Fruit fly (Drosophila melanogaster) whole organism, prepupa: ENCODE measurements around the gene Nhe3.

Experiments
- CG10631 ChIP-seq: fragments of 200-800 bp; sonication (Bioruptor generic); optimal IDR thresholded peaks from 2 replicates; lab custom pipeline; 2016; ENCODE audit warnings: missing biosample characterization, missing genetic modification characterization
- CG11902 ChIP-seq: fragments of 200-800 bp; sonication (Bioruptor generic); optimal IDR thresholded peaks from 3 replicates; lab custom pipeline; 2016; ENCODE audit warnings: missing biosample characterization, missing genetic modification characterization
- CG16779 ChIP-seq: fragments of 200-800 bp; sonication (Bioruptor generic); optimal IDR thresholded peaks from 3 replicates; lab custom pipeline; 2017; ENCODE audit warnings: missing biosample characterization, mild to moderate bottlenecking, missing genetic modification characterization
- CG32006 ChIP-seq: fragments of 200-800 bp; sonication (Bioruptor generic); optimal IDR thresholded peaks from 3 replicates; lab custom pipeline; 2017; ENCODE audit warnings: missing biosample characterization, mild to moderate bottlenecking, missing genetic modification characterization
- CG3919 ChIP-seq: fragments of 200-800 bp; sonication (Bioruptor generic); optimal IDR thresholded peaks from 3 replicates; lab custom pipeline; 2016; ENCODE audit warnings: missing biosample characterization, missing genetic modification characterization
- Eip75B ChIP-seq: fragments of 200-800 bp; sonication (Bioruptor generic); optimal IDR thresholded peaks from 3 replicates; lab custom pipeline; 2016; ENCODE audit warnings: missing biosample characterization, missing genetic modification characterization
- Eip78C ChIP-seq: fragments of 200-800 bp; sonication (Bioruptor generic); peaks from one replicate; lab custom pipeline; 2016; ENCODE audit warnings: missing biosample characterization, missing genetic modification characterization
- Hr4 ChIP-seq: fragments of 200-800 bp; sonication (Bioruptor generic); optimal IDR thresholded peaks from 3 replicates; lab custom pipeline; 2016; ENCODE audit warnings: missing biosample characterization, missing genetic modification characterization
- Sox102F ChIP-seq: fragments of 200-800 bp; sonication (Bioruptor generic); optimal IDR thresholded peaks from 2 replicates; lab custom pipeline; 2016; ENCODE audit warnings: missing biosample characterization, mild to moderate bottlenecking, missing genetic modification characterization
- acj6 ChIP-seq: fragments of 200-800 bp; sonication (Bioruptor generic); optimal IDR thresholded peaks from 3 replicates; lab custom pipeline; 2016; ENCODE audit warnings: missing biosample characterization, missing genetic modification characterization
- fd59A ChIP-seq: fragments of 200-800 bp; sonication (Bioruptor generic); optimal IDR thresholded peaks from 2 replicates; lab custom pipeline; 2017; ENCODE audit warnings: missing biosample characterization, mild to moderate bottlenecking, missing genetic modification characterization, missing genetic modification reagents
- net ChIP-seq: fragments of 200-800 bp; sonication (Bioruptor generic); optimal IDR thresholded peaks from 3 replicates; lab custom pipeline; 2016; ENCODE audit warnings: missing biosample characterization, missing genetic modification characterization

DNA sequence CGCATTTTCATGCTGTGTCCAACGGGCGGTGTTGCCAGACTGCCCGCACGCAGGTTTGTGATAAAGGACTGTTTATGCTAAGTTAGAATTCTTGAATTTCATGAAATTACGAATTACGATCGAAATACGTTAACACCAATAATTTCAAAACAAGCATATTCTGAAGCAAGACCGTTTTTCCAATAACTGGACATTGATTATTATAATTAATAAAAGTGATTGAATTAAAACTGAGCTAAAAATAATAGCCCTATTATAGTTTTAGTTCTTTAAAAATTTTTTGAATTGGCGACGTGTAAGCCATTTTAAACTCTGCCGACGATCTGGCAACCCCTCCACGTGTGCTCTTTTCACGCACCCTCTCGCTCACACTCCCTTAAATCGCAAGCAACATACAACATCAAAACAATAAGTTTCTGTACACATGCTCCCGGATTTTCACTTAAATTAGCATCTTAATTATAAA, 36.0 kb downstream of the Nhe3 start:
- TF ChIP-seq net (GFP tag; lab: Kevin White, UChicago) (peak; percentile 94), CG16779 (tag; lab: Kevin White, UChicago) (peak; percentile 88), CG32006 (GFP tag; lab: Kevin White, UChicago) (peak; percentile 98), CG10631 (GFP tag; lab: Kevin White, UChicago) (peak; percentile 97), CG3919 (peak; percentile 94), Eip78C (GFP tag; lab: Kevin White, UChicago) (peak; percentile 98), Eip75B (GFP tag; lab: Kevin White, UChicago) (peak; percentile 95), Hr4 (peak; percentile 98), CG11902 (GFP tag; lab: Kevin White, UChicago) (peak; percentile 85), Sox102F (GFP tag; lab: Kevin White, UChicago) (no peak), acj6 (peak; percentile 96), fd59A (peak; percentile 91)
